Worm (Caenorhabditis elegans) whole organism, midembryonic: ENCODE results near the gene C47D2.1.

ENCODE experiments used
- T22C8.4 ChIP-seq: fragments of 200-800 bp; sonication (Bioruptor generic); IDR thresholded peaks from 2 replicates; pipeline ENCODE4 v1.3.6; 2022; ENCODE audit warnings: missing genetic modification characterization, missing compliant biosample characterization
- cog-1 ChIP-seq: sonication (generic microtip); optimal IDR thresholded peaks from 2 replicates; lab custom pipeline; 2016; ENCODE audit warnings: missing genetic modification characterization, missing compliant biosample characterization
- flt-1 ChIP-seq: fragments of 200-800 bp; sonication (Bioruptor generic); IDR thresholded peaks from 2 replicates; pipeline ENCODE4 v1.3.6; 2022; ENCODE audit warnings: missing genetic modification characterization, missing compliant biosample characterization
- klf-2 ChIP-seq: fragments of 200-800 bp; sonication (Bioruptor generic); conservative IDR thresholded peaks from 2 replicates; pipeline ENCODE4 v1.3.6; 2022; ENCODE audit warnings: missing genetic modification reagents, missing genetic modification characterization, missing compliant biosample characterization
- med-1 ChIP-seq: sonication (generic microtip); optimal IDR thresholded peaks from 2 replicates; lab custom pipeline; 2017; ENCODE audit warnings: missing genetic modification characterization, mild to moderate bottlenecking, missing compliant biosample characterization, antibody characterized with exemption, missing genetic modification reagents; ENCODE audit not compliant: insufficient read depth
- ref-1 ChIP-seq: fragments of 200-800 bp; sonication (Bioruptor generic); conservative IDR thresholded peaks from 2 replicates; pipeline ENCODE4 v1.3.6; 2022; ENCODE audit warnings: missing genetic modification reagents, missing genetic modification characterization, missing compliant biosample characterization
- tab-1 ChIP-seq: fragments of 200-800 bp; sonication (Bioruptor generic); IDR thresholded peaks from 2 replicates; pipeline ENCODE4 v1.3.6; 2022; ENCODE audit warnings: missing genetic modification characterization, missing compliant biosample characterization
- ztf-23 ChIP-seq: fragments of 200-800 bp; sonication (Bioruptor generic); IDR thresholded peaks from 2 replicates; pipeline ENCODE4 v1.3.6; 2022; ENCODE audit warnings: missing genetic modification reagents, missing genetic modification characterization, missing compliant biosample characterization
- ztf-29 ChIP-seq: fragments of 200-800 bp; sonication (Bioruptor generic); IDR thresholded peaks from 2 replicates; pipeline ENCODE4 v1.3.6; 2022; ENCODE audit warnings: missing genetic modification reagents, missing genetic modification characterization, missing compliant biosample characterization

Gene C47D2.1

ce11 chrX:8204475-8204874, 10.4 kb upstream of the C47D2.1 start:
- TF ChIP-seq ztf-29 (GFP tag; lab: Robert Waterston, UW) = no peak
- no peak for TF ChIP-seq klf-2 (GFP tag; lab: Robert Waterston, UW)
- no peak for TF ChIP-seq ztf-23 (GFP tag; lab: Robert Waterston, UW)
- TF ChIP-seq ref-1 = no peak
- no peak for TF ChIP-seq cog-1 (tag; lab: Kevin White, UChicago)
- no peak for TF ChIP-seq med-1
- no peak for TF ChIP-seq tab-1 (GFP tag; lab: Robert Waterston, UW)

- TF ChIP-seq ztf-29 (GFP tag; lab: Robert Waterston, UW) (no peak), T22C8.4 (no peak), cog-1 (tag; lab: Kevin White, UChicago) (no peak), med-1 (no peak), tab-1 (GFP tag; lab: Robert Waterston, UW) (no peak), klf-2 (GFP tag; lab: Robert Waterston, UW) (no peak), flt-1 (GFP tag; lab: Robert Waterston, UW) (no peak), ztf-23 (GFP tag; lab: Robert Waterston, UW) (no peak), ref-1 (no peak)
These were observed 8.9 kb upstream of the C47D2.1 start for ce11 chrX:8205919-8206318.

ce11 chrX:8210999-8211398, 3.9 kb upstream of the C47D2.1 start, which contains the start of gene cdd-1:
cdd-1 (minus strand) TSS chrX:8211149.
- TF ChIP-seq cog-1 (tag; lab: Kevin White, UChicago) = no peak
- no peak for TF ChIP-seq ztf-29 (GFP tag; lab: Robert Waterston, UW)
- TF ChIP-seq med-1 = no peak
- no peak for TF ChIP-seq ztf-23 (GFP tag; lab: Robert Waterston, UW)
- TF ChIP-seq ref-1 = no peak
- no peak for TF ChIP-seq klf-2 (GFP tag; lab: Robert Waterston, UW)
- no peak for TF ChIP-seq tab-1 (GFP tag; lab: Robert Waterston, UW)
- TF ChIP-seq T22C8.4 = no peak
- TF ChIP-seq flt-1 (GFP tag; lab: Robert Waterston, UW) = no peak

ce11 chrX:8216957-8217356, 2.1 kb downstream of the C47D2.1 start:
- TF ChIP-seq tab-1 (GFP tag; lab: Robert Waterston, UW) (no peak), klf-2 (GFP tag; lab: Robert Waterston, UW) (no peak), ztf-29 (GFP tag; lab: Robert Waterston, UW) (no peak), cog-1 (tag; lab: Kevin White, UChicago) (no peak), T22C8.4 (no peak), flt-1 (GFP tag; lab: Robert Waterston, UW) (no peak), ztf-23 (GFP tag; lab: Robert Waterston, UW) (no peak), ref-1 (no peak), med-1 (no peak)

ce11 chrX:8218653-8219052, 3.8 kb downstream of the C47D2.1 start, which contains the start of gene K02A6.4:
K02A6.4 (minus strand) TSS chrX:8218753.
- no peak for TF ChIP-seq ref-1
- no peak for TF ChIP-seq ztf-29 (GFP tag; lab: Robert Waterston, UW)
- TF ChIP-seq tab-1 (GFP tag; lab: Robert Waterston, UW) = no peak
- TF ChIP-seq klf-2 (GFP tag; lab: Robert Waterston, UW) = no peak
- TF ChIP-seq ztf-23 (GFP tag; lab: Robert Waterston, UW) = no peak
- TF ChIP-seq med-1 = no peak
- TF ChIP-seq T22C8.4 = no peak
- TF ChIP-seq cog-1 (tag; lab: Kevin White, UChicago) = no peak
- TF ChIP-seq flt-1 (GFP tag; lab: Robert Waterston, UW) = no peak

- no peak for TF ChIP-seq cog-1 (tag; lab: Kevin White, UChicago)
- no peak for TF ChIP-seq tab-1 (GFP tag; lab: Robert Waterston, UW)
- TF ChIP-seq klf-2 (GFP tag; lab: Robert Waterston, UW) = no peak
- TF ChIP-seq ztf-23 (GFP tag; lab: Robert Waterston, UW) = no peak
- no peak for TF ChIP-seq T22C8.4
- TF ChIP-seq ztf-29 (GFP tag; lab: Robert Waterston, UW) = no peak
- no peak for TF ChIP-seq flt-1 (GFP tag; lab: Robert Waterston, UW)
These were observed 4.6 kb downstream of the C47D2.1 start, which contains the start of gene K02A6.1 for ce11 chrX:8219428-8219827. K02A6.1 (plus strand) TSS chrX:8219728.

- TF ChIP-seq klf-2 (GFP tag; lab: Robert Waterston, UW) (no peak), cog-1 (tag; lab: Kevin White, UChicago) (no peak), med-1 (no peak), T22C8.4 (no peak), ztf-23 (GFP tag; lab: Robert Waterston, UW) (no peak), ztf-29 (GFP tag; lab: Robert Waterston, UW) (no peak), ref-1 (no peak), flt-1 (GFP tag; lab: Robert Waterston, UW) (no peak), tab-1 (GFP tag; lab: Robert Waterston, UW) (no peak)
These were observed 10.1 kb downstream of the C47D2.1 start, which contains the start of gene K02A6.2 for ce11 chrX:8224916-8225315. K02A6.2 (minus strand) TSS chrX:8225016.

ce11 chrX:8229221-8229620, 14.4 kb downstream of the C47D2.1 start:
- TF ChIP-seq cog-1 (tag; lab: Kevin White, UChicago) (no peak), ref-1 (no peak), ztf-23 (GFP tag; lab: Robert Waterston, UW) (no peak), med-1 (no peak)

ce11 chrX:8230579-8230978, 15.7 kb downstream of the C47D2.1 start:
- TF ChIP-seq tab-1 (GFP tag; lab: Robert Waterston, UW) (no peak), ref-1 (no peak), flt-1 (GFP tag; lab: Robert Waterston, UW) (no peak), med-1 (no peak), klf-2 (GFP tag; lab: Robert Waterston, UW) (no peak), ztf-29 (GFP tag; lab: Robert Waterston, UW) (no peak), cog-1 (tag; lab: Kevin White, UChicago) (no peak), ztf-23 (GFP tag; lab: Robert Waterston, UW) (no peak), T22C8.4 (no peak)

- TF ChIP-seq cog-1 (tag; lab: Kevin White, UChicago) (peak; percentile 50), tab-1 (GFP tag; lab: Robert Waterston, UW) (no peak), flt-1 (GFP tag; lab: Robert Waterston, UW) (0 out of 2 replicates have a peak, but pooled peaks have one; percentile 36), T22C8.4 (peak; percentile 83)
These were observed 17.0 kb downstream of the C47D2.1 start, which contains the start of gene K02A6.3 for ce11 chrX:8231858-8232257. K02A6.3 (minus strand) TSS chrX:8231931.
